Worm (Caenorhabditis elegans) whole organism, L1 larva: ENCODE results near the gene C40A11.2.

Experiments
- Y116A8C.19 ChIP-seq: sonication (generic microtip); optimal IDR thresholded peaks from 2 replicates; lab custom pipeline; 2016; ENCODE audit warnings: missing compliant biosample characterization, missing genetic modification characterization, borderline replicate concordance
- aha-1 ChIP-seq: fragments of 150-350 bp; optimal IDR thresholded peaks from 2 replicates; lab custom pipeline; 2014; ENCODE audit warnings: missing biosample characterization, missing genetic modification characterization
- ama-1 ChIP-seq: fragments of 150-350 bp; optimal IDR thresholded peaks from 2 replicates; lab custom pipeline; 2014
- ceh-63 ChIP-seq: fragments of 200-800 bp; sonication (Bioruptor generic); optimal IDR thresholded peaks from 2 replicates; lab custom pipeline; 2018; ENCODE audit warnings: mild to moderate bottlenecking, missing genetic modification characterization, missing compliant biosample characterization
- ceh-8 ChIP-seq: fragments of 200-800 bp; sonication (Bioruptor generic); optimal IDR thresholded peaks from 2 replicates; lab custom pipeline; 2018; ENCODE audit warnings: mild to moderate bottlenecking, missing genetic modification characterization, moderate library complexity, missing compliant biosample characterization
- ceh-90 ChIP-seq: sonication (generic microtip); optimal IDR thresholded peaks from 2 replicates; lab custom pipeline; 2016; ENCODE audit warnings: missing genetic modification characterization, missing compliant biosample characterization
- dsc-1 ChIP-seq: sonication (generic microtip); optimal IDR thresholded peaks from 2 replicates; lab custom pipeline; 2016; ENCODE audit warnings: mild to moderate bottlenecking, missing genetic modification characterization, missing compliant biosample characterization
- efl-1 ChIP-seq, 4 experiments: fragments of 150-350 bp; optimal IDR thresholded peaks in 3 of 4; peaks in 1 of 4; 1 replicate in 1 of 4; 2 replicates in 3 of 4; lab custom pipeline; 2014; ENCODE audit warnings: missing biosample characterization in 2 of 4, missing genetic modification characterization in 2 of 4, missing genetic modification reagents in 2 of 4
- efl-3 ChIP-seq: fragments of 200-800 bp; sonication (Bioruptor generic); optimal IDR thresholded peaks from 2 replicates; lab custom pipeline; 2018; ENCODE audit warnings: mild to moderate bottlenecking, missing genetic modification characterization, missing compliant biosample characterization
- elt-2 ChIP-seq: sonication (generic microtip); optimal IDR thresholded peaks from 2 replicates; lab custom pipeline; 2016; ENCODE audit warnings: missing genetic modification characterization, mild to moderate bottlenecking, inconsistent platforms, missing compliant biosample characterization, missing genetic modification reagents
- elt-3 ChIP-seq, 6 experiments: fragments of 150-350 bp in 1 of 6; sonication (generic microtip); optimal IDR thresholded peaks; 2 replicates each; lab custom pipeline; 2017 to 2018; ENCODE audit warnings: missing biosample characterization in 6 of 6, missing genetic modification characterization in 6 of 6, inconsistent platforms in 1 of 6
- ets-5 ChIP-seq: fragments of 200-800 bp; sonication (Bioruptor generic); IDR thresholded peaks from 2 replicates; pipeline ENCODE4 v1.3.6; 2022; ENCODE audit warnings: missing genetic modification characterization, missing compliant biosample characterization
- fkh-10 ChIP-seq: sonication (generic microtip); optimal IDR thresholded peaks from 2 replicates; lab custom pipeline; 2017; ENCODE audit warnings: missing biosample characterization, missing genetic modification reagents, missing genetic modification characterization
- fkh-8 ChIP-seq: sonication (generic microtip); optimal IDR thresholded peaks from 2 replicates; lab custom pipeline; 2016; ENCODE audit warnings: mild to moderate bottlenecking, missing genetic modification characterization, missing compliant biosample characterization
- fos-1 ChIP-seq: fragments of 150-350 bp; optimal IDR thresholded peaks from 2 replicates; lab custom pipeline; 2014; ENCODE audit warnings: missing biosample characterization, missing genetic modification characterization
- grh-1 ChIP-seq: fragments of 200-800 bp; sonication (Bioruptor generic); IDR thresholded peaks from 2 replicates; pipeline ENCODE4 v1.3.6; 2022; ENCODE audit warnings: missing genetic modification reagents, missing genetic modification characterization, missing compliant biosample characterization
- hlh-4 ChIP-seq: sonication (generic microtip); optimal IDR thresholded peaks from 2 replicates; lab custom pipeline; 2016; ENCODE audit warnings: mild to moderate bottlenecking, missing genetic modification characterization, missing compliant biosample characterization
- hpl-2 ChIP-seq: fragments of 150-350 bp; optimal IDR thresholded peaks from 2 replicates; lab custom pipeline; 2014; ENCODE audit warnings: missing biosample characterization, missing genetic modification reagents, missing genetic modification characterization
- jun-1 ChIP-seq: fragments of 150-350 bp; optimal IDR thresholded peaks from 2 replicates; lab custom pipeline; 2014; ENCODE audit warnings: missing biosample characterization, missing genetic modification reagents, missing genetic modification characterization
- lin-13 ChIP-seq: fragments of 150-350 bp; optimal IDR thresholded peaks from 2 replicates; lab custom pipeline; 2014; ENCODE audit warnings: missing biosample characterization, missing genetic modification reagents, missing genetic modification characterization
- lin-14 ChIP-seq: fragments of 200-800 bp; sonication (Bioruptor generic); optimal IDR thresholded peaks from 2 replicates; lab custom pipeline; 2018; ENCODE audit warnings: mild to moderate bottlenecking, missing genetic modification characterization, moderate library complexity, missing compliant biosample characterization
- lin-35 ChIP-seq, 2 experiments: fragments of 150-350 bp; optimal IDR thresholded peaks; 2 replicates each; lab custom pipeline; 2014; ENCODE audit warnings: missing biosample characterization in 2 of 2, missing genetic modification characterization in 2 of 2, missing genetic modification reagents in 2 of 2
- lsy-2 ChIP-seq, 2 experiments: fragments of 150-350 bp; optimal IDR thresholded peaks; 2 replicates each; lab custom pipeline; 2014; ENCODE audit warnings: missing biosample characterization in 2 of 2, missing genetic modification characterization in 2 of 2
- mab-9 ChIP-seq: fragments of 200-800 bp; sonication (Bioruptor generic); IDR thresholded peaks from 2 replicates; pipeline ENCODE4 v1.3.6; 2022; ENCODE audit warnings: missing genetic modification reagents, missing genetic modification characterization, missing compliant biosample characterization
- nhr-11 ChIP-seq: fragments of 150-350 bp; optimal IDR thresholded peaks from 2 replicates; lab custom pipeline; 2014; ENCODE audit warnings: missing biosample characterization, missing genetic modification characterization
- nhr-237 ChIP-seq: fragments of 150-350 bp; optimal IDR thresholded peaks from 2 replicates; lab custom pipeline; 2014; ENCODE audit warnings: missing biosample characterization, missing genetic modification characterization
- nhr-85 ChIP-seq: sonication (generic microtip); peaks from one replicate; lab custom pipeline; 2016; ENCODE audit warnings: missing genetic modification characterization, inconsistent platforms, missing compliant biosample characterization
- pqm-1 ChIP-seq: sonication (generic microtip); optimal IDR thresholded peaks from 3 replicates; lab custom pipeline; 2017; ENCODE audit warnings: missing biosample characterization, missing genetic modification characterization
- snpc-4 ChIP-seq: fragments of 150-350 bp; optimal IDR thresholded peaks from 2 replicates; lab custom pipeline; 2014; ENCODE audit warnings: missing biosample characterization, missing genetic modification characterization
- sptf-1 ChIP-seq: fragments of 150-350 bp; optimal IDR thresholded peaks from 2 replicates; lab custom pipeline; 2014; ENCODE audit warnings: missing biosample characterization, missing genetic modification characterization
- sup-37 ChIP-seq: fragments of 200-800 bp; sonication (Bioruptor generic); optimal IDR thresholded peaks from 2 replicates; lab custom pipeline; 2018; ENCODE audit warnings: mild to moderate bottlenecking, missing genetic modification characterization, missing compliant biosample characterization
- unc-130 ChIP-seq: fragments of 150-350 bp; optimal IDR thresholded peaks from 2 replicates; lab custom pipeline; 2017; ENCODE audit warnings: missing biosample characterization, missing genetic modification characterization, inconsistent platforms
- unc-30 ChIP-seq: sonication (generic microtip); optimal IDR thresholded peaks from 2 replicates; lab custom pipeline; 2017; ENCODE audit warnings: missing biosample characterization, missing genetic modification characterization
- unc-98 ChIP-seq: fragments of 200-800 bp; sonication (Bioruptor generic); IDR thresholded peaks from 2 replicates; pipeline ENCODE4 v1.3.6; 2022; ENCODE audit warnings: missing genetic modification characterization, missing compliant biosample characterization
- ztf-11 ChIP-seq, 2 experiments: sonication (generic microtip); optimal IDR thresholded peaks; 2 replicates each; lab custom pipeline; 2016 to 2017; ENCODE audit warnings: missing genetic modification characterization in 2 of 2, missing biosample characterization in 1 of 2, missing compliant biosample characterization in 1 of 2
- ztf-4 ChIP-seq: fragments of 150-350 bp; optimal IDR thresholded peaks from 2 replicates; lab custom pipeline; 2014; ENCODE audit warnings: missing biosample characterization, missing genetic modification characterization

Gene C40A11.2

ce11 chrII:2176688-2177087 is 29.9 kb downstream of the C40A11.2 start, which contains the start of gene gba-1:
Gene gba-1 (plus strand): TSS chrII:2176741.
- no peak for TF ChIP-seq ceh-90 (tag; lab: Kevin White, UChicago)
- no peak for TF ChIP-seq ztf-11 (tag; optimal IDR thresholded peaks at IDR 0.05; lab: Kevin White, UChicago)
- TF ChIP-seq mab-9 (GFP tag; lab: Robert Waterston, UW): no peak
- peak in 1 of 2 experiments; percentile 18 for TF ChIP-seq lin-35 (GFP tag; optimal IDR thresholded peaks at IDR 0.05; lab: Kevin White, UChicago)
- TF ChIP-seq efl-1 (optimal IDR thresholded peaks at IDR 0.05; lab: Kevin White, UChicago): no peak
- TF ChIP-seq efl-1 (GFP tag; optimal IDR thresholded peaks at IDR 0.05 in 1 of 2; lab: Kevin White, UChicago): no peak
- no peak for TF ChIP-seq Y116A8C.19 (tag; lab: Kevin White, UChicago)
- peak; percentile 54 for TF ChIP-seq elt-2 (tag; lab: Kevin White, UChicago)
- no peak for TF ChIP-seq dsc-1 (tag; lab: Kevin White, UChicago)
- no peak for TF ChIP-seq nhr-85 (tag; lab: Kevin White, UChicago)
- TF ChIP-seq ets-5 (GFP tag; lab: Robert Waterston, UW): no peak
- TF ChIP-seq unc-98 (GFP tag; lab: Robert Waterston, UW): no peak
- TF ChIP-seq ceh-63 (GFP tag; lab: Kevin White, UChicago): no peak
- TF ChIP-seq fkh-8 (tag; lab: Kevin White, UChicago): no peak
- no peak for TF ChIP-seq hlh-4 (tag; lab: Kevin White, UChicago)
- TF ChIP-seq jun-1 (tag; lab: Kevin White, UChicago): no peak
- TF ChIP-seq hpl-2 (GFP tag; lab: Kevin White, UChicago): no peak

- TF ChIP-seq unc-30 (tag; lab: Kevin White, UChicago) (no peak), pqm-1 (tag; lab: Kevin White, UChicago) (no peak), dsc-1 (tag; lab: Kevin White, UChicago) (no peak), efl-3 (GFP tag; lab: Kevin White, UChicago) (no peak), lin-13 (GFP tag; lab: Kevin White, UChicago) (no peak), unc-130 (no peak), nhr-11 (tag; lab: Kevin White, UChicago) (no peak), hpl-2 (GFP tag; lab: Kevin White, UChicago) (no peak), sptf-1 (tag; lab: Kevin White, UChicago) (no peak), aha-1 (tag; lab: Kevin White, UChicago) (no peak), snpc-4 (no peak), ztf-4 (tag; lab: Kevin White, UChicago) (no peak), fos-1 (tag; lab: Kevin White, UChicago) (no peak), grh-1 (GFP tag; lab: Robert Waterston, UW) (no peak), elt-3 (tag; optimal IDR thresholded peaks at IDR 0.05; lab: Kevin White, UChicago) (no peak), ama-1 (no peak)
Measured at ce11 chrII:2177735-2178134, 31.0 kb downstream of the C40A11.2 start.

- TF ChIP-seq elt-2 (tag; lab: Kevin White, UChicago) (peak; percentile 42), unc-98 (GFP tag; lab: Robert Waterston, UW) (no peak)
Measured at ce11 chrII:2186329-2186728, 39.6 kb downstream of the C40A11.2 start, which contains the start of gene gba-2. Gene gba-2 (minus strand): TSS chrII:2186434.

ce11 chrII:2186730-2187129 is 40.0 kb downstream of the C40A11.2 start:
- TF ChIP-seq sup-37: no peak
- TF ChIP-seq ceh-8: no peak
- peak in 1 of 2 experiments; percentile 30 for TF ChIP-seq lsy-2 (tag; optimal IDR thresholded peaks at IDR 0.05; lab: Kevin White, UChicago)
- no peak for TF ChIP-seq nhr-237 (tag; lab: Kevin White, UChicago)
- TF ChIP-seq efl-3 (GFP tag; lab: Kevin White, UChicago): no peak

- TF ChIP-seq lin-14 (GFP tag; lab: Kevin White, UChicago) (peak; percentile 21), fkh-10 (GFP tag; lab: Kevin White, UChicago) (no peak)
Measured at ce11 chrII:2189357-2189756, 42.6 kb downstream of the C40A11.2 start, which contains the start of gene mtq-2. Gene mtq-2 (minus strand): TSS chrII:2189457.
